Fruit fly (Drosophila melanogaster) whole organism, embryonic: ENCODE data around the gene RabX6.
A peak's percentile ranks its signal among the peaks of the same experiment; 100 is the strongest.

Experiments
- Asciz ChIP-seq: fragments of 200-800 bp; sonication (Bioruptor generic); optimal IDR thresholded peaks from 2 replicates; lab custom pipeline; 2017; ENCODE audit warnings: missing biosample characterization, mild to moderate bottlenecking, missing genetic modification characterization, missing genetic modification reagents
- Atf-2 ChIP-seq: fragments of 200-800 bp; sonication (Bioruptor generic); optimal IDR thresholded peaks from 2 replicates; lab custom pipeline; 2016; ENCODE audit warnings: missing biosample characterization, missing genetic modification characterization
- CG10147 ChIP-seq: fragments of 200-800 bp; sonication (Bioruptor generic); optimal IDR thresholded peaks from 2 replicates; lab custom pipeline; 2019; ENCODE audit warnings: missing biosample characterization, mild to moderate bottlenecking, missing genetic modification characterization, moderate library complexity
- CG12391 ChIP-seq: fragments of 200-800 bp; sonication (Bioruptor generic); optimal IDR thresholded peaks from 3 replicates; lab custom pipeline; 2018; ENCODE audit warnings: missing biosample characterization, mild to moderate bottlenecking, missing genetic modification characterization, moderate library complexity
- CG13624 ChIP-seq: fragments of 200-800 bp; sonication (Bioruptor generic); optimal IDR thresholded peaks from 2 replicates; lab custom pipeline; 2016; ENCODE audit warnings: missing biosample characterization, missing genetic modification characterization
- CG14050 ChIP-seq: fragments of 200-800 bp; sonication (Bioruptor generic); IDR thresholded peaks from 3 replicates; pipeline ENCODE4 v1.3.6; 2022; ENCODE audit warnings: missing biosample characterization, missing genetic modification characterization
- CG1602 ChIP-seq: fragments of 200-800 bp; sonication (Bioruptor generic); optimal IDR thresholded peaks from 3 replicates; lab custom pipeline; 2016; ENCODE audit warnings: missing biosample characterization, missing genetic modification characterization
- CG17186 ChIP-seq: fragments of 200-800 bp; sonication (Bioruptor generic); optimal IDR thresholded peaks from 3 replicates; lab custom pipeline; 2017; ENCODE audit warnings: missing biosample characterization, missing genetic modification reagents, missing genetic modification characterization
- CG17568 ChIP-seq: fragments of 200-800 bp; sonication (Bioruptor generic); optimal IDR thresholded peaks from 2 replicates; lab custom pipeline; 2018; ENCODE audit warnings: missing biosample characterization, mild to moderate bottlenecking, missing genetic modification characterization, moderate library complexity
- CG2678 ChIP-seq: fragments of 200-800 bp; sonication (Bioruptor generic); optimal IDR thresholded peaks from 3 replicates; lab custom pipeline; 2019; ENCODE audit warnings: missing biosample characterization, mild to moderate bottlenecking, missing genetic modification characterization, moderate library complexity
- CG2875 ChIP-seq: fragments of 200-800 bp; sonication (Bioruptor generic); optimal IDR thresholded peaks from 2 replicates; lab custom pipeline; 2017; ENCODE audit warnings: missing biosample characterization, mild to moderate bottlenecking, missing genetic modification characterization, missing genetic modification reagents
- CG6791 ChIP-seq: fragments of 200-800 bp; sonication (Bioruptor generic); IDR thresholded peaks from 3 replicates; pipeline ENCODE4 v1.3.6; 2022; ENCODE audit warnings: missing biosample characterization, missing genetic modification characterization; ENCODE audit not compliant: partially characterized antibody
- CoRest ChIP-seq: fragments of 200-800 bp; sonication (Bioruptor generic); optimal IDR thresholded peaks from 3 replicates; lab custom pipeline; 2018; ENCODE audit warnings: missing biosample characterization, mild to moderate bottlenecking, missing genetic modification characterization, moderate library complexity
- Deaf1 ChIP-seq: fragments of 200-800 bp; optimal IDR thresholded peaks from 3 replicates; lab custom pipeline; 2019; ENCODE audit warnings: missing biosample characterization, mild to moderate bottlenecking, missing genetic modification characterization, moderate library complexity
- Dip2 ChIP-seq: fragments of 200-800 bp; sonication (Bioruptor generic); IDR thresholded peaks from 2 replicates; pipeline ENCODE4 v1.3.6; 2022; ENCODE audit warnings: missing biosample characterization, missing genetic modification characterization
- Ets97D ChIP-seq: fragments of 200-800 bp; sonication (Bioruptor generic); optimal IDR thresholded peaks from 3 replicates; lab custom pipeline; 2016; ENCODE audit warnings: missing biosample characterization, missing genetic modification characterization
- Hey ChIP-seq: fragments of 200-800 bp; sonication (Bioruptor generic); optimal IDR thresholded peaks from 3 replicates; lab custom pipeline; 2018; ENCODE audit warnings: missing biosample characterization, mild to moderate bottlenecking, missing genetic modification characterization
- Hsf ChIP-seq: fragments of 200-800 bp; sonication (Bioruptor generic); optimal IDR thresholded peaks from 3 replicates; lab custom pipeline; 2016; ENCODE audit warnings: missing biosample characterization, missing genetic modification characterization
- Max ChIP-seq: fragments of 200-800 bp; sonication (Bioruptor generic); optimal IDR thresholded peaks from 2 replicates; lab custom pipeline; 2016; ENCODE audit warnings: missing biosample characterization, mild to moderate bottlenecking, missing genetic modification characterization
- NFAT ChIP-seq: fragments of 200-800 bp; sonication (Bioruptor generic); IDR thresholded peaks from 2 replicates; pipeline ENCODE4 v1.3.6; 2022; ENCODE audit warnings: missing biosample characterization, missing genetic modification characterization
- NK7.1 ChIP-seq: fragments of 200-800 bp; sonication (Bioruptor generic); optimal IDR thresholded peaks from 3 replicates; lab custom pipeline; 2016; ENCODE audit warnings: missing biosample characterization, missing genetic modification characterization
- Nf-YB ChIP-seq: fragments of 200-800 bp; sonication (Bioruptor generic); optimal IDR thresholded peaks from 3 replicates; lab custom pipeline; 2019; ENCODE audit warnings: missing biosample characterization, mild to moderate bottlenecking, missing genetic modification characterization, moderate library complexity
- Opbp ChIP-seq: fragments of 200-800 bp; sonication (Bioruptor generic); IDR thresholded peaks from 3 replicates; pipeline ENCODE4 v1.3.6; 2022; ENCODE audit warnings: missing biosample characterization, missing genetic modification characterization; ENCODE audit not compliant: partially characterized antibody
- Scr ChIP-seq: fragments of 200-800 bp; sonication (Bioruptor generic); IDR thresholded peaks from 2 replicates; pipeline ENCODE4 v1.3.6; 2022; ENCODE audit warnings: missing biosample characterization, missing genetic modification characterization; ENCODE audit not compliant: partially characterized antibody
- Tbp ChIP-seq: fragments of >200 bp; optimal IDR thresholded peaks from 2 replicates; lab custom pipeline; 2018; ENCODE audit warnings: missing biosample characterization, missing genetic modification characterization
- Xrp1 ChIP-seq: fragments of 200-800 bp; sonication (Bioruptor generic); IDR thresholded peaks from 2 replicates; pipeline ENCODE4 v1.3.6; 2022; ENCODE audit warnings: missing biosample characterization, missing genetic modification characterization
- aop ChIP-seq: fragments of 200-800 bp; sonication (Bioruptor generic); IDR thresholded peaks from 2 replicates; pipeline ENCODE4 v1.3.6; 2022; ENCODE audit warnings: missing biosample characterization, missing genetic modification characterization
- bsh ChIP-seq, 2 experiments: fragments of 200-800 bp; sonication (Bioruptor generic); optimal IDR thresholded peaks; 2 replicates each; lab custom pipeline; 2017 to 2018; ENCODE audit warnings: mild to moderate bottlenecking in 2 of 2, missing biosample characterization in 2 of 2, missing genetic modification characterization in 2 of 2, moderate library complexity in 1 of 2
- ems ChIP-seq: fragments of 200-800 bp; sonication (Bioruptor generic); optimal IDR thresholded peaks from 3 replicates; lab custom pipeline; 2016; ENCODE audit warnings: missing biosample characterization, missing genetic modification characterization
- ewg ChIP-seq: fragments of 200-800 bp; sonication (Bioruptor generic); optimal IDR thresholded peaks from 3 replicates; lab custom pipeline; 2017; ENCODE audit warnings: mild to moderate bottlenecking, missing biosample characterization, missing genetic modification reagents, missing genetic modification characterization
- exex ChIP-seq: fragments of 200-800 bp; sonication (Bioruptor generic); optimal IDR thresholded peaks from 4 replicates; lab custom pipeline; 2018; ENCODE audit warnings: missing biosample characterization, mild to moderate bottlenecking, missing genetic modification characterization, moderate library complexity
- fru ChIP-seq: fragments of >200 bp; optimal IDR thresholded peaks from 2 replicates; lab custom pipeline; 2017
- fu2 ChIP-seq: fragments of 200-800 bp; sonication (Bioruptor generic); optimal IDR thresholded peaks from 2 replicates; lab custom pipeline; 2016; ENCODE audit warnings: missing biosample characterization, missing genetic modification characterization
- gsb-n ChIP-seq: fragments of 200-800 bp; sonication (Bioruptor generic); optimal IDR thresholded peaks from 3 replicates; lab custom pipeline; 2018; ENCODE audit warnings: missing biosample characterization, mild to moderate bottlenecking, missing genetic modification characterization
- lbe ChIP-seq: fragments of 200-800 bp; sonication (Bioruptor generic); optimal IDR thresholded peaks from 2 replicates; lab custom pipeline; 2016; ENCODE audit warnings: missing biosample characterization, mild to moderate bottlenecking, missing genetic modification characterization
- lov ChIP-seq, 2 experiments: fragments of 200-800 bp in 1 of 2; fragments of >200 bp in 1 of 2; sonication (Bioruptor generic) in 1 of 2; IDR thresholded peaks in 1 of 2; optimal IDR thresholded peaks in 1 of 2; 2 replicates in 1 of 2; 3 replicates in 1 of 2; pipeline versions ENCODE4 v1.3.6 to Lab custom; 2017 to 2022; ENCODE audit warnings: missing biosample characterization in 1 of 2, missing genetic modification characterization in 1 of 2
- mld ChIP-seq: fragments of 200-800 bp; sonication (Bioruptor generic); IDR thresholded peaks from 3 replicates; pipeline ENCODE4 v1.3.6; 2022; ENCODE audit warnings: missing biosample characterization, missing genetic modification characterization; ENCODE audit not compliant: partially characterized antibody
- nau ChIP-seq: fragments of 200-800 bp; sonication (Bioruptor generic); optimal IDR thresholded peaks from 3 replicates; lab custom pipeline; 2017; ENCODE audit warnings: missing biosample characterization, mild to moderate bottlenecking, missing genetic modification characterization, missing genetic modification reagents
- nerfin-1 ChIP-seq: fragments of 200-800 bp; sonication (Bioruptor generic); optimal IDR thresholded peaks from 3 replicates; lab custom pipeline; 2019; ENCODE audit warnings: missing biosample characterization, mild to moderate bottlenecking, missing genetic modification characterization, moderate library complexity
- nom ChIP-seq: fragments of 200-800 bp; sonication (Bioruptor generic); optimal IDR thresholded peaks from 2 replicates; lab custom pipeline; 2017; ENCODE audit warnings: missing biosample characterization, missing genetic modification characterization, mild to moderate bottlenecking, moderate library complexity, missing genetic modification reagents
- oc ChIP-seq: fragments of 200-800 bp; sonication (Bioruptor generic); optimal IDR thresholded peaks from 2 replicates; lab custom pipeline; 2018; ENCODE audit warnings: missing biosample characterization, mild to moderate bottlenecking, missing genetic modification characterization, moderate library complexity
- onecut ChIP-seq: fragments of 200-800 bp; sonication (Bioruptor generic); IDR thresholded peaks from 2 replicates; pipeline ENCODE4 v1.3.6; 2022; ENCODE audit warnings: missing biosample characterization, missing genetic modification characterization
- prd ChIP-seq, 3 experiments: fragments of >200 bp in 2 of 3; fragments of 200-800 bp in 1 of 3; sonication (Bioruptor generic) in 1 of 3; optimal IDR thresholded peaks in 2 of 3; IDR thresholded peaks in 1 of 3; 2 replicates in 2 of 3; 3 replicates in 1 of 3; pipeline versions ENCODE4 v1.3.6 to Lab custom; 2017 to 2022; ENCODE audit warnings: missing biosample characterization in 1 of 3, missing genetic modification characterization in 1 of 3
- pros ChIP-seq: fragments of 200-800 bp; sonication (Bioruptor generic); optimal IDR thresholded peaks from 3 replicates; lab custom pipeline; 2019; ENCODE audit warnings: missing biosample characterization, mild to moderate bottlenecking, missing genetic modification characterization, moderate library complexity
- sens ChIP-seq: fragments of 200-800 bp; sonication (Bioruptor generic); peaks from one replicate; lab custom pipeline; 2016; ENCODE audit warnings: missing biosample characterization, missing genetic modification characterization
- seq ChIP-seq: fragments of 200-800 bp; sonication (Bioruptor generic); IDR thresholded peaks from 2 replicates; pipeline ENCODE4 v1.3.6; 2022; ENCODE audit warnings: missing biosample characterization, missing genetic modification characterization
- sisA ChIP-seq: fragments of 200-800 bp; sonication (Bioruptor generic); IDR thresholded peaks from 2 replicates; pipeline ENCODE4 v1.3.6; 2022; ENCODE audit warnings: missing biosample characterization, missing genetic modification characterization
- tx ChIP-seq: fragments of 200-800 bp; sonication (Bioruptor generic); optimal IDR thresholded peaks from 2 replicates; lab custom pipeline; 2016; ENCODE audit warnings: missing biosample characterization, missing genetic modification characterization
- vvl ChIP-seq: fragments of 200-800 bp; sonication (Bioruptor generic); IDR thresholded peaks from 2 replicates; pipeline ENCODE4 v1.3.6; 2022; ENCODE audit warnings: missing biosample characterization, missing genetic modification characterization

RabX6 gene

dm6 chr3L:673324-673723, 17.0 kb upstream of the RabX6 start (continued):
- TF ChIP-seq Tbp, result peak; percentile 46
- TF ChIP-seq NFAT, result no peak
- no peak for TF ChIP-seq fu2 (GFP tag; lab: Kevin White, UChicago)
- 0 out of 2 replicates have a peak, but pooled peaks have one; percentile 13 for TF ChIP-seq Scr (GFP tag; lab: Robert Waterston, UW)
- peak; percentile 4 for TF ChIP-seq ewg (GFP tag; lab: Kevin White, UChicago)
- peak; percentile 94 for TF ChIP-seq Deaf1 (tag; lab: Kevin White, UChicago)
- no peak for TF ChIP-seq sisA (GFP tag; lab: Robert Waterston, UW)
- TF ChIP-seq fru (lab: Kevin White, UChicago), result no peak
- TF ChIP-seq CG6791, result peak; percentile 53; the same call in 1 of the 3 replicates
- peak; percentile 92 for TF ChIP-seq Nf-YB (GFP tag; lab: Kevin White, UChicago)
- peak; percentile 41 for TF ChIP-seq sens (GFP tag; lab: Kevin White, UChicago)
- no peak for TF ChIP-seq CG17186 (GFP tag; lab: Kevin White, UChicago)
- no peak for TF ChIP-seq CoRest (tag; lab: Kevin White, UChicago)
- TF ChIP-seq Ets97D, result no peak
- peak; percentile 54 for TF ChIP-seq pros (GFP tag; lab: Kevin White, UChicago)
- TF ChIP-seq CG1602 (GFP tag; lab: Kevin White, UChicago), result no peak
- no peak for TF ChIP-seq CG2678 (tag; lab: Kevin White, UChicago)
- TF ChIP-seq aop (GFP tag; lab: Robert Waterston, UW), result no peak
- TF ChIP-seq oc (tag; lab: Kevin White, UChicago), result peak; percentile 12

dm6 chr3L:675856-676255, 14.5 kb upstream of the RabX6 start:
- TF ChIP-seq vvl (GFP tag; lab: Robert Waterston, UW) (no peak), CG12391 (tag; lab: Kevin White, UChicago) (no peak), NK7.1 (GFP tag; lab: Kevin White, UChicago) (no peak), Asciz (GFP tag; lab: Kevin White, UChicago) (no peak), Atf-2 (no peak), lbe (GFP tag; lab: Kevin White, UChicago) (no peak), nom (GFP tag; lab: Kevin White, UChicago) (no peak), nau (no peak), bsh (GFP tag; optimal IDR thresholded peaks at IDR 0.05; lab: Kevin White, UChicago) (no peak), prd (optimal IDR thresholded peaks at IDR 0.05; lab: Kevin White, UChicago) (no peak), prd (GFP tag; IDR thresholded peaks at IDR 0.05; lab: Robert Waterston, UW) (no peak), Hsf (GFP tag; lab: Kevin White, UChicago) (no peak), lov (optimal IDR thresholded peaks at IDR 0.05; lab: Kevin White, UChicago) (no peak), lov (GFP tag; IDR thresholded peaks at IDR 0.05; lab: Robert Waterston, UW) (0 out of 3 replicates have a peak, but pooled peaks have one; percentile 25), ems (GFP tag; lab: Kevin White, UChicago) (no peak), seq (peak; percentile 37; the same call in 1 of the 2 replicates), Opbp (GFP tag; lab: Robert Waterston, UW) (no peak), onecut (GFP tag; lab: Robert Waterston, UW) (no peak), CG14050 (GFP tag; lab: Robert Waterston, UW) (no peak), Dip2 (GFP tag; lab: Robert Waterston, UW) (no peak), CG13624 (GFP tag; lab: Kevin White, UChicago) (no peak), CG2875 (GFP tag; lab: Kevin White, UChicago) (no peak), tx (no peak), Xrp1 (GFP tag; lab: Robert Waterston, UW) (no peak), CG10147 (no peak), Hey (peak; percentile 45), nerfin-1 (peak; percentile 65), gsb-n (tag; lab: Kevin White, UChicago) (peak; percentile 57), mld (GFP tag; lab: Robert Waterston, UW) (no peak), exex (tag; lab: Kevin White, UChicago) (no peak), Max (GFP tag; lab: Kevin White, UChicago) (no peak), sens (GFP tag; lab: Kevin White, UChicago) (peak; percentile 41), CG17568 (GFP tag; lab: Kevin White, UChicago) (no peak)
